2 worm cellular contexts compared by ENCODE assay signal in genomic region chrV:5318349-5318748, ce11.
A peak's percentile ranks its signal among the peaks of the same experiment; 100 is the strongest.
TF ChIP-seq lines count a peak whose summit lies in the region.

No protein-coding gene starts in this region.

TF ChIP-seq in whole organism, late embryonic, 69 proteins besides CTCF, POLR2A, EP300 and RAD21:
- TF ChIP-seq unc-55 (GFP tag; optimal IDR thresholded peaks at IDR 0.05; lab: Kevin White, UChicago), result peak; percentile 68
- no peak for TF ChIP-seq ceh-6 (GFP tag; optimal IDR thresholded peaks at IDR 0.05; lab: Kevin White, UChicago)
- no peak for TF ChIP-seq ama-1 (optimal IDR thresholded peaks at IDR 0.05; lab: Kevin White, UChicago)
- no peak for TF ChIP-seq ceh-18 (tag; optimal IDR thresholded peaks at IDR 0.05; lab: Kevin White, UChicago)
TF ChIP-seq in whole organism, late embryonic: peak in this region for 1.

TF ChIP-seq in whole organism, mixed stage, embryonic, 35 proteins besides CTCF, POLR2A, EP300 and RAD21:
- TF ChIP-seq ceh-39 (tag; optimal IDR thresholded peaks at IDR 0.05; lab: Kevin White, UChicago), result no peak
- peak; percentile 41 for TF ChIP-seq hlh-1 (tag; optimal IDR thresholded peaks at IDR 0.05; lab: Kevin White, UChicago)
- no peak for TF ChIP-seq ham-2 (GFP tag; optimal IDR thresholded peaks at IDR 0.05; lab: Kevin White, UChicago)
- peak; percentile 80 for TF ChIP-seq unc-62 (GFP tag; optimal IDR thresholded peaks at IDR 0.05; lab: Kevin White, UChicago)
